Worm (Caenorhabditis elegans): Measurements from ENCODE around the gene cka-1.
"Not testable (repeated sequence)": the region's sequence is repeated elsewhere in the genome, so short reads cannot be mapped to it uniquely, and the experiment has no call there.

cka-1 gene

DNA sequence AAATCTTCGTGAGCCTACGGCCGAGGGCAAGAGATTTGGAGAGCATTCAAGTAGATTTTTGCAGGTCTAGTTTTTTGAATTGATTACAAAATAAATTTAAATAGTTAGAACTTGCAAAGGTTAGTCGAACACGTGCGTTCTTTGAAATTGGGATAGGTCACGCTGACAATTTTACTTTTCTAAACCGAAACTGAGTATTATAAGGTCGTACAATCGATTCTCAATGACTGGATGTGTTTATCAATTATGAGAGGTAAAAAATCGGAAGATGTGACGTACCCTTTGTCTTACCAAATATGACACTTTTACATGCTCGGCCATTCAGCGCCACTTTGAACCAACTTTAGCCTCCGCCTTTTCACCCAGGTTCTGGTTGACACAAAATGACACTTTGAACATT is 9.3 kb upstream of the cka-1 start, which contains the start of gene C28D4.5:
TSS of gene C28D4.5 (minus strand) at position 101 of the 400 bp plus-strand sequence.
- no peak for TF ChIP-seq unc-62 (GFP tag; optimal IDR thresholded peaks at IDR 0.05)

DNA sequence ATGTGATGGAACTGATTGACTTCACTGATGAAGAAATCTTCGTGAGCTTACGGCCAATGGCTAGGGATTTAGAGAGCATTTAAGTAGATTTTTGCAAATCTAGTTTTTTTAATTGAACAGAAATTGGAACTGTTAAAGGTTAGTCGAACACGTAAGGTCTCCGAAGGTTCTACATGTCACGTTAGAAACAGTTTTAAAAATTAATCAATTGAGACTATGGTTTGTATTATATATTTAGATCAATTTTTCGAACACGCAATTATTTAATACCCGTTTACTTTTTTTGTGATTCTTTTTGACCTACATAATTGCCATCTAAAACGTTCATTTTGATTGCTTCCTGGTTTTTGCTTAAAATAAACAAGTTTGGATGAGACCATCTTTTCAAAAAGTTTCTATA is 7.5 kb upstream of the cka-1 start, which contains the start of gene C28D4.4:
TSS of gene C28D4.4 (minus strand) at position 101 of the 400 bp plus-strand sequence.
- no peak for TF ChIP-seq unc-62 (GFP tag; optimal IDR thresholded peaks at IDR 0.05)

DNA sequence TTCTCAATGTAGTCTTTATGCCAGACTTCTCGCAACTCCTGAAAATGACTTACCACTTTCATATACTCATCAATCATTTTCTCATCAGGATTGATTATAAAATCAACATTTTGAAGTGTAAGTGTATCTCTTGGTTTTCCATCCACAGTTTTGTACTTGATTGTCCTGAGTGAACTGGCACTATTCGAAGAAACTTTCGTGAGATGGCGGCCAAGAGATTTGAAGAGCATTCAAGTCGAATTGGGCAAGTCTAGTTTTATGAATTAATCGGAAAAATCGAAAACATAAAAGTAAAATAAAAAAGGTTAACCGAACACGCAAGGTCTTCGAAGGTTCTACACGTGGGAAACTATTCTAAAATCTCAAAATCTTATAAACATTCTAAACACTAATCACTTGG is 5.5 kb upstream of the cka-1 start, which contains the start of gene C28D4.7:
TSS of gene C28D4.7 (minus strand) at position 265 of the 400 bp plus-strand sequence.
- no peak for TF ChIP-seq unc-62 (GFP tag; optimal IDR thresholded peaks at IDR 0.05)

DNA sequence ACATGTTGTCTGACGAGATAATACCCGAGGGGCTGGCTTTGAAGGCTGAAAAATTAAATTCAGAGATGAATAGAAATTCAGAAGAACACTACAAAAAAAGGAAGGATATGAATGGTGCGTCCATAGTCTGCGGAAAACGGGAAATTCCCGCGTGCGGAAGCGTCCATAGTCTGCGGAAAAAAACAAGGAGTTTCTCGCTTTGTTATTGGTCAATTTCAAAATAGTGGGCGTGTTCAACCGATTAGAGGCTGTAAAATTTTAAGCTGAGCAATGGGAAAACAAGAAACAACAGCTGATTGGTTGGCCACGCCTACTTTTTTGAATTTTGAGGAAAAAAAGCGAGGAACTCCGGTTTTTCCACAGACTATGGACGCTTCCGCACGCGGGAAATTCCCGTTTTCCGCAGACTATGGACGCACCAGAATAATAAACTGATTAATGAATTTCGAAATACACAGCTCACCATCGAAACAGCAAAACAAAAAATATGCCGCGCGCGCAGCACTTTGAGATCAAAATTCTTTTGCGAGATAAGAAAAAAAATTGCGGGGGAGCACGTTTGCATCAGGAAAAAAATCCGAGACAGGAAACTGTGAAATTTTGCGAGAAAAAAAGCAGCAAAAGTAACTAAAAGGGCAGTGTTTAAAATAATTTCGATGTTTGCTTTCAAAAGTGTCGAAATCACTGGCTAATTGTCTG is 3.6 kb upstream of the cka-1 start, which contains the start of gene gln-6:
TSS of gene gln-6 (minus strand) at position 51 of the 699 bp plus-strand sequence.
- not testable (repeated sequence) for TF ChIP-seq unc-62 (GFP tag; optimal IDR thresholded peaks at IDR 0.05)

DNA sequence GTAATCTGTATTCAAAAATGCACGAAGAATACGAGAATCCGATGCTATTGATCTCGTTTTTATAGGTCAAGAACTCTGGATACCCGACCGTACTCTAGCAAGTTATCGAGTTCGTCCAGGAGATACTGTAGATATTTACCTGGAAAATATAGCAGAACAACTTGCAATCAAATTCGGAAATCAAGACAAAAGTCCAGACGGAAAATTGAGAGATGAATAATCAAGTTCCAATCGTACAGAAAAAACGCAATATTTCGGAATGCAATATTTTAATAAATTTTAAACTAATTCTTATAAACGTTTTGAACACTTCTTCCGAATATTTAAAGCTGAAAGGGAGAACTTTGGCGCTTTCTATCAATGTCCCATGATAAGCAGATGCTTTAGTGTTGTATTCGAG is 1.6 kb upstream of the cka-1 start:
- TF ChIP-seq unc-62 (GFP tag; optimal IDR thresholded peaks at IDR 0.05) = no peak

DNA sequence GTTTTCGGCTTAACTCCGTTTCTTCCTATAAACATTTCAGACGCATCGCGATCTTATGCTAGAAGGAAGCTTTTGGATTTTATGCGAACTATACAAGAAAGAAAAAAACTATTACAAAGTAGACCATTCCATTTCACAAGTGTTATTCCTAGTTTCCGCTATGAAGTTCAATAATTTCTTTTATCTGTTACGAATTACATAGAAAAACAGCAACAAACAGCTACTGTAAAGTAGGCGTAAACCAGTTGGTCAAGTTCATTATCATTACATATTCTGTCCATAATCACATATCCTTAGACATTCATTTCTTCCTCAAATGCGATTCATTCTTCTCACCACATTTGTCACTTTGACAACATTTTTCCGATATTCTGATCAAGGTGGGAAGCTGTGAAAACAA is 773 bp upstream of the cka-1 start, which contains the start of gene C28D4.10:
TSS of gene C28D4.10 (plus strand) at position 301 of the 400 bp plus-strand sequence.
- TF ChIP-seq unc-62 (GFP tag; optimal IDR thresholded peaks at IDR 0.05) = no peak

DNA sequence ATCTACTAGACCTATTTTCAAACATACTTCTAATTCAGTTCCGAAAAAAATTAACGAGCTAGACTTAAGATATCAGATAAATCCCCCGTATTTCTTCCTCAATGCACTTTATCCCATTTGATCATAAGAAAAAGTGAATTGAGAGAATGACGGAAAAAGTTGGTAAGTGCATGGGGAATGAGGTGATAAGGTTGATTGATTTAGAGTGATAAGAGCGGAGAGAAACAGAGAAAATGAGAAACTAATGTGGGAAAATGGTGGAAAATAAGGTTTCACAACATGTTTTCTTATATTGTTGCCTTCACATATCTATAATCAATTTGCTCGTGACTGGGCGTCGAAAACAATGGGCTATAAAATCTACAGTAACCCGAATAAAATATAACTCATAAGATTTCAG is 1.7 kb downstream of the cka-1 start:
- no peak for TF ChIP-seq unc-62 (GFP tag; optimal IDR thresholded peaks at IDR 0.05)

DNA sequence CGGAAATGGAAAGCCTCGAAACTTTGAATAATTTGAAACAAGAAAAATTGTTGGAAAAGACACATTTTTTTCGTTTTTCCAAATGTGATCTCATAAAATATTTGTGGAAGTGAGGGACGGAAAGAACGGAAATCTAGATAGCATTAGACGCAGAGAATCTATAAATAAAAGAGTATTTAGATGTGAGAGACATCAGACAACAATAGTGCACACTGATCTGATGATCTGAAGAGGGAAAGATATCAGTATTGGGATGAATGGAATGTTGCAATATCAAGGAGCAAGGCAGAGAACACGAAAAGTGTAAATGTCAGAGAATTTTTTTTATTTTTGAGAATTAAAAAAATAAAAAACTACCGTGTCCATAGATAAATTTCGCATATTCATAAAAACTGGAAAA is 2.6 kb downstream of the cka-1 start:
- TF ChIP-seq unc-62 (GFP tag; optimal IDR thresholded peaks at IDR 0.05) = no peak

DNA sequence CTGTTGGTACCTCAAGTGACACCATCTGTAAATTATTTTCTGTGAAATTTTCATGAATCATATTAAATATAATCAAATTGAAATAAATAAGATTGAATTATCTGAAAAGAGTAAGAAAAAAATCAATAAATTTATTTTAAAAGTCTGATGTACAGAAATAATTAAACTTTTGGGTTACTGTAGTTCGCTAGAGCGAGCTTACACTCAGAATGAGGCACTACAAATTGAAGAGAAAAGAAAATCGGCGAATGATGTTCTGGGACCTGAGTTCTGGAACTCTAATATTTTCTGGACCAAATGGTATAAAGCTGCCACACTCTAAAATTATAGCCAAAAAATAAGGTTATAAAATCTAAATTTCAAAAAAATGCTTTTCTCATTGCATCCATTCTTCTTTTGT is 3.5 kb downstream of the cka-1 start:
- TF ChIP-seq unc-62 (GFP tag; optimal IDR thresholded peaks at IDR 0.05) = no peak

DNA sequence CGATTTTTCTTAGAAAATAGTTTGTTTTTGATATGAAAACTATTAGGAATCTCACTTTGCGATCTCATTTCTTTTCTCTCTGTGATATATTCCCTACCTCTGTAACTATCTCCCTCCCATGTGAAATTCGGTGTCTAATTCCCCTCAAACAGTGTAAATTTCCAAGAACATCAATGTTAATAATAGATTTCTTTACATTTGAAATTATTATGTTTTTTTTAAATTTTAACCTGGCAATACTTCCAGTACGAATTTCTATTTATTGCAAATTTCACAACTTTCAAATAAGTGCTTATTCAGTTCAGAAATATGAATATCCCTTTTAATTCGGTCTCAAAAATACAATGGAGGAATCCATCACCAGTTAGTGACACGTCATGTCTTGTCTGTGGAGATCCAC is 9.0 kb downstream of the cka-1 start, which contains the start of gene nhr-100:
TSS of gene nhr-100 (plus strand) at position 301 of the 400 bp plus-strand sequence.
- no peak for TF ChIP-seq unc-62 (GFP tag; optimal IDR thresholded peaks at IDR 0.05)

DNA sequence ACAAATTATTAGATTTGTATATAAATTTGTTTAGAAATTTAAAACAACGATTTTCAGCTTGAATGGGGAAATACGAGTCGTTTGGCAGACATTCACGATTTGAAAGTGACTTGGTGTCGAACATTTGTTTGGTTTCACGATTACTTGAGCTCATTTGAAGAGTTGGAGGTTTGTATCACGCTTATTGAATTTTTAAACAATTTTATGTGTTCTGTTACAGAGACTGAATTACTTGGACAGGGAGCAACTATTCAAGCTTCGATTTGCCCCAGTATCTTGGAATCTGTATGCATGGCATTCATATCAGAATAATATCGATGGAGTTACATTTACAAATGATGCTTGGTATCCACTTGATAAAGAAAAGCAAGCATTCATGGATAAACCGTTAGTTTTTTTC is 10.2 kb downstream of the cka-1 start:
- no peak for TF ChIP-seq unc-62 (GFP tag; optimal IDR thresholded peaks at IDR 0.05)

DNA sequence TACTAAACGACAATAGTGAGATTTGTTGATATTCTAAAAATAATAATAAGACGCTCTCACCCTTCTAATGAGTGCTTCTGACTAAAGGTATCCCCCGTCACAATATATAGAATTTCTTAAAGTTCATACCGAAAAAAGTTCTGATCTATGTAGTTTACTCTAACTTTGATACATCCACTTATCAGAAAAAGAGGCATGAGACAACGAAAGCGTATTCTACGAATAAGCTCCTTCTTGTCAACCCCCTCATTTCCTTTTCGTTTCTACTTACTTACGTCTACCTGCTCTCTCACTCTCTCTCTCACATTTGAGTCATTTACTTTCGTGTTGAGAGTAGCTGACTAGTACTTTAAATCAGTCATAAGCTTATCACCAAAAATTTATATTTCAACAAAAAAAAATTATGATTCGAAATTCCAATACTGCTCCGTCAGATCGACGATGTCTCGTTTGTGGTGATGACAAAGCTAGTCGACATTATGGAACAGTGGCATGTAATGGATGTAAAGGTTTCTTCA is 11.9 kb downstream of the cka-1 start:
- TF ChIP-seq unc-62 (GFP tag; optimal IDR thresholded peaks at IDR 0.05) = no peak

DNA sequence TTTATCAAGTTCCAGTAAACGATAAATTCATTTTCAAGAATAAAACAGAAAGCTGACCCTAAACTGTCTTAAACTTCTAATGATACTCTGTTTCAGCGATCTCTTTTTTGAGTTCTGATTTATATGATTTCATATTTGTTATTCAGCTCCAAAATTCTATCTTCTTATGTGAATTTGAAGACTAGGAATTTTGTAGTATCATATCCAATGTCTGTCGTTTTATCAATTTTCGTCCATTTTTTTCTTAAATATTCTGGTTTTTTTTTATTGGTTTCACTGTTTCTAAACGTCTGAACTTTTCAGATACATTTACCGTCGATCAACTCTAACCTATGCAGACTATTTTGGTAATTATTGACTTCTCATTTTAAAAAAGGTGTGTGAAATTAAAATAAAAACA is 12.5 kb downstream of the cka-1 start, which contains the start of the genes nhr-138 and C28D4.18:
TSS of gene nhr-138 (plus strand) at position 304 of the 400 bp plus-strand sequence.
TSS of gene C28D4.18 (plus strand) at position 333 of the 400 bp plus-strand sequence.
- TF ChIP-seq unc-62 (GFP tag; optimal IDR thresholded peaks at IDR 0.05) = no peak

DNA sequence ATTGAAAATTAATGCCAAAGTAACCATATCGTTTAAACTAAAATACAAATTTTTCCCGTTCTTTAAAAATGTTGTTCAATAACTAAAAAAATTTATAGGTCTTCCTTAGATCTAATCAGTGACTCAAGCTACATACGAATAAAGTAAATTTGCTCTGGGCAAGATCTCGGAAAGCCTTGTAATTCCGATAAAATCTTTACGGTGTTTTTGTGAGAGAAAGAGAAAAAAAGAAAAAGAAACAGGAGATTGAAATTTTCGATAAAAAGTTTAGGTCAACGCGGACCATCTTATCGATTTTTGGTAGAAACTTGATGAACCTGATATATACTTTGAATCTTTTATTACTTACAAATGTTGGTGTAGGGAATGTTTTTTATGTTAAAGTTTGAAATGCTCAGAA is 14.2 kb downstream of the cka-1 start:
- TF ChIP-seq unc-62 (GFP tag; optimal IDR thresholded peaks at IDR 0.05) = no peak

DNA sequence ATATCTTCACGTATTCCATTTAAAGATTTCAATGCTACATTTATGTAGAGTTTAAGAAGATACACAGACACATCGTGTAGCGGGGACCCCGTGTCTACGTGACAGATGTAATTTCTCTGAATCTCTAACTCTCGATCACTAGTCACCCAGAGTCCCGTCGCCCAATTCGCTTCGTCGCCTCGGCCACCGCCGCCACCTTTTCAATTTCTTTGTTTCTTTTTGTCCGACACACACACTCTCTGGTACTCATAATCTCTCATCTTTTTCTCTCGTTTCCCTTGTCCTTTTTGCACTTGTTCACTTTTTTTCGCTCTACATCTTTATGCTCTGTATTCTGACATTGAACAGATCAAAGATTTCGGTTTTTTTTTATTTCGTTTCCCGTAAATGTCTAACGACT is 19.0 kb downstream of the cka-1 start:
- TF ChIP-seq unc-62 (GFP tag; optimal IDR thresholded peaks at IDR 0.05) = no peak

DNA sequence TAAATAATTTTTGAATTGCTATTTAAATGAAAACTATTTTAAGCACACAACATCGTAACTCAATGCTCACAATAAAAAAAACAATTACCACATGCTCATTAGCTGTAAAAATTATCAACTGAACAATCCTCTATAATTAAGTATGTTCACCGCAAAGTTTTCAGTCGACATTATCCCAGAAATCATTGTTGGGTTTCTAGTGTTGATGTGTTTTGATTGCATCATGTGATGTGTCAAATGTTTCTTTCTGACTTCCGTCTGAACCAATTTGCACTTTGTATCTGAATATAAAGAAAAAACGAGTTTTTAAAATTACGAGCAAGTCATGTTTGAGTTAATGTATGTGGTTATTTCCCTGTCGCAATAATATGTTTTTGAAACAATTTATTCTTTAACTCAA is 19.6 kb downstream of the cka-1 start:
- no peak for TF ChIP-seq unc-62 (GFP tag; optimal IDR thresholded peaks at IDR 0.05)

DNA sequence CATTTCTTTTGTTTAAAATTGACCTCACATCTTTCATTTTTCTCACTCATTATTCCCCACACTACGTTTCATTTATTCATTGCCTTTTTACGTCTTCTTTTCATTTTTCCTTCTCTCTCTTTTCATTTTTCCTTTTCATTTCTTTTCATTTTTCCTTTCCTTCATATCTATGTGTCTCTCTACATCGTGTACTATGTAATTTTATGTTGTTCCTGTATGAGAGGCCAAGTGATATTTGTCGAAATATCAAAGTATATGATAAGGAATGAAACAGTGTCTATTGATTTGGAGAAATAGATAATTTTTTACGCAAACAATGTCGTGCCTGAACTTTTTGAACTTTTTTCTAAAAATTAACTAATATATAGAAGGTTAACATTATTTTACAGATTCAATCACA is 20.9 kb downstream of the cka-1 start:
- no peak for TF ChIP-seq unc-62 (GFP tag; optimal IDR thresholded peaks at IDR 0.05)
